Worm (Caenorhabditis elegans) whole organism, early embryonic: Measurements from ENCODE around the gene btb-11.
"Not testable (repeated sequence)": the region's sequence is repeated elsewhere in the genome, so short reads cannot be mapped to it uniquely, and the experiment has no call there.

ENCODE experiments used
- B0310.2 ChIP-seq: sonication (generic microtip); optimal IDR thresholded peaks from 2 replicates; lab custom pipeline; 2016; ENCODE audit warnings: mild to moderate bottlenecking, missing genetic modification characterization, missing compliant biosample characterization
- F13C5.2 ChIP-seq: sonication (generic microtip); optimal IDR thresholded peaks from 2 replicates; lab custom pipeline; 2017; ENCODE audit warnings: mild to moderate bottlenecking, missing genetic modification characterization, inconsistent platforms, missing compliant biosample characterization
- aly-1 ChIP-seq: sonication (generic microtip); optimal IDR thresholded peaks from 2 replicates; lab custom pipeline; 2016; ENCODE audit warnings: missing genetic modification characterization, missing compliant biosample characterization
- ama-1 ChIP-seq: fragments of 150-350 bp; optimal IDR thresholded peaks from 2 replicates; lab custom pipeline; 2014
- ceh-13 ChIP-seq: fragments of 200-800 bp; sonication (Bioruptor generic); optimal IDR thresholded peaks from 2 replicates; lab custom pipeline; 2018; ENCODE audit warnings: mild to moderate bottlenecking, missing genetic modification characterization, missing compliant biosample characterization
- ceh-36 ChIP-seq: sonication (generic microtip); optimal IDR thresholded peaks from 2 replicates; lab custom pipeline; 2016; ENCODE audit warnings: missing genetic modification characterization, inconsistent platforms, missing compliant biosample characterization
- ets-7 ChIP-seq: sonication (generic microtip); optimal IDR thresholded peaks from 2 replicates; lab custom pipeline; 2016; ENCODE audit warnings: missing genotype, missing genetic modification characterization, missing compliant biosample characterization
- flt-1 ChIP-seq: fragments of 200-800 bp; sonication (Bioruptor generic); IDR thresholded peaks from 2 replicates; pipeline ENCODE4 v1.3.6; 2022; ENCODE audit warnings: missing genetic modification characterization, missing compliant biosample characterization
- hmbx-1 ChIP-seq: sonication (generic microtip); optimal IDR thresholded peaks from 2 replicates; lab custom pipeline; 2016; ENCODE audit warnings: mild to moderate bottlenecking, missing genetic modification characterization, missing compliant biosample characterization
- hmg-4 ChIP-seq: fragments of 200-800 bp; sonication (Bioruptor generic); optimal IDR thresholded peaks from 2 replicates; lab custom pipeline; 2018; ENCODE audit warnings: mild to moderate bottlenecking, missing genetic modification characterization, missing compliant biosample characterization
- hnd-1 ChIP-seq: sonication (generic microtip); optimal IDR thresholded peaks from 2 replicates; lab custom pipeline; 2016; ENCODE audit warnings: missing genetic modification characterization, missing compliant biosample characterization
- pes-1 ChIP-seq: fragments of 200-800 bp; sonication (Bioruptor generic); IDR thresholded peaks from 2 replicates; pipeline ENCODE4 v1.3.6; 2022; ENCODE audit warnings: missing genetic modification reagents, missing genetic modification characterization, missing compliant biosample characterization
- scrt-1 ChIP-seq: fragments of 200-800 bp; sonication (Bioruptor generic); IDR thresholded peaks from 2 replicates; pipeline ENCODE4 v1.3.6; 2022; ENCODE audit warnings: missing genetic modification characterization, missing compliant biosample characterization
- sea-1 ChIP-seq: fragments of 200-800 bp; sonication (Bioruptor generic); conservative IDR thresholded peaks from 2 replicates; pipeline ENCODE4 v1.3.6; 2022; ENCODE audit warnings: missing genetic modification characterization, missing compliant biosample characterization
- tbx-11 ChIP-seq: fragments of 200-800 bp; sonication (Bioruptor generic); IDR thresholded peaks from 2 replicates; pipeline ENCODE4 v1.3.6; 2022; ENCODE audit warnings: missing genetic modification characterization, missing compliant biosample characterization
- tbx-37 ChIP-seq: fragments of 200-800 bp; sonication (Bioruptor generic); conservative IDR thresholded peaks from 2 replicates; pipeline ENCODE4 v1.3.6; 2022; ENCODE audit warnings: missing genetic modification reagents, missing genetic modification characterization, missing compliant biosample characterization
- tra-4 ChIP-seq: sonication (generic microtip); optimal IDR thresholded peaks from 2 replicates; lab custom pipeline; 2017; ENCODE audit warnings: missing genetic modification characterization, missing compliant biosample characterization

The btb-11 gene

ce11 chrII:1024684-1025083 is at the start of gene btb-11:
Gene btb-11, minus strand, starts transcription at chrII:1024784.
- not testable (repeated sequence) for TF ChIP-seq tra-4; hnd-1 (tag; lab: Kevin White, UChicago); sea-1 (GFP tag; lab: Robert Waterston, UW)

DNA sequence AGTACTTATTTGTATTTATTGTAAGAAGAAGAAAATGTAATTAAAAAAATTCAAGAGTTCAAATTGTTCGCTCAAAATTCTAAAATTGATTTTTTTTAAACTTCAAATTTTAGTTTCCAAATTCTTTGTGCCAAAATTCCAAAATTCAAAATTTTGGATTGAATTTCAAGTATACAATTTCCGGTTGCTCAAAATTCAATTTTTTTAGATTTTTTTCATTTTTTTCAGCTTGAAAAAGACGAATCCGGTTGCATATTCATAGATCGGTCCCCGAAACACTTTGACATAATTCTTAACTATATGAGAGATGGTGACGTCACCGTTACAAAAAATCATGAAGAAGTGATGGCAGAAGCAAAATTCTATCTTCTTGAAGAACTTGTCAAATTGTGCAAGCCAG is 47.5 kb upstream of the btb-11 start, which contains the start of gene K02E7.4:
Gene K02E7.4, plus strand, starts transcription at position 301 of the 400 bp plus-strand sequence.
- TF ChIP-seq ama-1 (no peak), B0310.2 (tag; lab: Kevin White, UChicago) (no peak), ceh-13 (no peak), hmg-4 (GFP tag; lab: Kevin White, UChicago) (no peak), sea-1 (GFP tag; lab: Robert Waterston, UW) (no peak), hnd-1 (tag; lab: Kevin White, UChicago) (no peak), aly-1 (tag; lab: Kevin White, UChicago) (no peak), hmbx-1 (no peak), F13C5.2 (tag; lab: Kevin White, UChicago) (no peak), tbx-11 (GFP tag; lab: Robert Waterston, UW) (no peak), pes-1 (no peak), ceh-36 (tag; lab: Kevin White, UChicago) (no peak), tbx-37 (GFP tag; lab: Robert Waterston, UW) (no peak), tra-4 (no peak)

DNA sequence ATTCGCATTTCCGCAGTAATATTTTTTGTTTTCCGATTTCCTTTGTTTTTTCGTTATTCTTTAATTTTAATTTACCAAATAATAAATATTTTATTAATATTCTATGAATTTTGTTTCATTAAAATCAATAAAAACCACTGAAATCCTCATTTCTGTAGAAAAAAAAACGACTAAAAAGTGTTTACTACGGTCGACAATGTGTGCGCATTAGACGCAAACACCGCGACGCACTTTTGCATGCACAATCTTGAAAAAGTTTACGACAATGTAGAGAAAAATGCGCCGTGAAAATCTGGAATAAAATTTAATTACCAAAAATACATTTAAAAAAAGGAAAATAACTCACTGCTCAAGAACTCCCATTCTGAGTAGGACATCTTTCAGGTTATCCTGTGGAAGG is 46.8 kb upstream of the btb-11 start:
- no peak for TF ChIP-seq F13C5.2 (tag; lab: Kevin White, UChicago)
- no peak for TF ChIP-seq scrt-1
- TF ChIP-seq B0310.2 (tag; lab: Kevin White, UChicago), result no peak
- TF ChIP-seq ceh-13, result no peak
- TF ChIP-seq tra-4, result no peak
- TF ChIP-seq sea-1 (GFP tag; lab: Robert Waterston, UW), result no peak
- TF ChIP-seq tbx-37 (GFP tag; lab: Robert Waterston, UW), result no peak
- no peak for TF ChIP-seq aly-1 (tag; lab: Kevin White, UChicago)
- TF ChIP-seq ceh-36 (tag; lab: Kevin White, UChicago), result no peak
- TF ChIP-seq tbx-11 (GFP tag; lab: Robert Waterston, UW), result no peak
- no peak for TF ChIP-seq ets-7 (tag; lab: Kevin White, UChicago)
- no peak for TF ChIP-seq hnd-1 (tag; lab: Kevin White, UChicago)
- no peak for TF ChIP-seq hmg-4 (GFP tag; lab: Kevin White, UChicago)
- no peak for TF ChIP-seq hmbx-1
- TF ChIP-seq ama-1, result no peak
- TF ChIP-seq pes-1, result no peak
- no peak for TF ChIP-seq flt-1

ce11 chrII:1070875-1071274 is 46.3 kb upstream of the btb-11 start, which contains the start of gene K02E7.12:
Gene K02E7.12, plus strand, starts transcription at chrII:1071175.
- no peak for TF ChIP-seq pes-1
- TF ChIP-seq ceh-36 (tag; lab: Kevin White, UChicago), result no peak
- TF ChIP-seq hnd-1 (tag; lab: Kevin White, UChicago), result no peak

ce11 chrII:1066907-1067306 is 42.3 kb upstream of the btb-11 start, which contains the start of gene K02E7.10:
Gene K02E7.10, minus strand, starts transcription at chrII:1067007.
- TF ChIP-seq hnd-1 (tag; lab: Kevin White, UChicago), result no peak
- TF ChIP-seq tbx-11 (GFP tag; lab: Robert Waterston, UW), result no peak
- TF ChIP-seq B0310.2 (tag; lab: Kevin White, UChicago), result no peak
- TF ChIP-seq hmbx-1, result no peak
- TF ChIP-seq F13C5.2 (tag; lab: Kevin White, UChicago), result no peak
- no peak for TF ChIP-seq sea-1 (GFP tag; lab: Robert Waterston, UW)
- TF ChIP-seq tra-4, result no peak
- TF ChIP-seq ceh-13, result no peak
- TF ChIP-seq ama-1, result no peak
- no peak for TF ChIP-seq ceh-36 (tag; lab: Kevin White, UChicago)
- TF ChIP-seq flt-1, result no peak
- no peak for TF ChIP-seq aly-1 (tag; lab: Kevin White, UChicago)
- TF ChIP-seq tbx-37 (GFP tag; lab: Robert Waterston, UW), result no peak
- TF ChIP-seq ets-7 (tag; lab: Kevin White, UChicago), result no peak
- TF ChIP-seq scrt-1, result no peak
- TF ChIP-seq pes-1, result no peak
- TF ChIP-seq hmg-4 (GFP tag; lab: Kevin White, UChicago), result no peak

ce11 chrII:1063926-1064325 is 39.3 kb upstream of the btb-11 start:
- TF ChIP-seq ama-1 (no peak), flt-1 (no peak), sea-1 (GFP tag; lab: Robert Waterston, UW) (no peak), aly-1 (tag; lab: Kevin White, UChicago) (no peak), hnd-1 (tag; lab: Kevin White, UChicago) (no peak), F13C5.2 (tag; lab: Kevin White, UChicago) (no peak), hmg-4 (GFP tag; lab: Kevin White, UChicago) (no peak), tbx-37 (GFP tag; lab: Robert Waterston, UW) (no peak), B0310.2 (tag; lab: Kevin White, UChicago) (no peak), pes-1 (no peak), ets-7 (tag; lab: Kevin White, UChicago) (no peak)

DNA sequence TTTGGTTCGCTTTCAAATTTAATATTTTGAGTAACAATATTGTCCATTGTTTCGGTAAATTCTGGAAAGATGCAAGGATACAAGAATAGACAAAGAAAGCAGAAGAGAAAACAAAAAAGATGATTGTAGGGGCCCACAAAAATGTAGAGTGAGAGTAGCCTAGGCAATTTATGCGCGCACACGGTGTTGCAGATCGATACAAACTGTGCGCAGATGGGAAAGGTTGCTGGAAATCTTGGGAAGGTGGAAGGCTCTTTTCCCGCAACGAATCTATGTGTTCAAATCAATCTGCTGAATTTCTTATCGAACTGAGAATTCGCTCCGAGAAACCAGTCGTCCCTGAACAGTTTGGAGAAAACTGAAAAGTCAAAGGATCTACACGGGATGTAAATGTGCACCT is 36.1 kb upstream of the btb-11 start, which contains the start of gene btb-10:
Gene btb-10, minus strand, starts transcription at position 101 of the 400 bp plus-strand sequence.
- not testable (repeated sequence) for TF ChIP-seq tbx-37 (GFP tag; lab: Robert Waterston, UW); pes-1; tra-4

DNA sequence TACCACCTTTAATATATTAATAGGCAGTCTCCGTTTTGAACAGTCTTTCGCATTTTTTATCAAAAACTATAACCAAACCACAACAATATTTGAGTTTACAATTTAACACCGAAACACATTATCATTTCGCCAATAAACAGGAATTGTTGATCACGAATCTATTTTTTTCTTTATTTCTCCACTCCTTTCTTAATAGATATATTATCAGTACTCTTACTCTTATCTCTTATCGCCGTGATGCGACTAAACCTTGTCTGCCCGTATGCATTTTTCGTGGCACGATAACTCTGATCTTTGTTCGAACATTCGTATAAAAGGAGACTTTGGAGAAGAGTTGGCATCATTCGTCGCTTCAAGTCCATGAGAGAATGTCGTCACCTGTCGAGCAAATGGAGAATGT is 32.3 kb upstream of the btb-11 start:
- TF ChIP-seq ceh-36 (tag; lab: Kevin White, UChicago), result no peak
- no peak for TF ChIP-seq ceh-13
- TF ChIP-seq B0310.2 (tag; lab: Kevin White, UChicago), result no peak
- no peak for TF ChIP-seq hmg-4 (GFP tag; lab: Kevin White, UChicago)
